Worm (Caenorhabditis elegans) whole organism, late embryonic: Measurements from ENCODE around the gene Y49F6A.5.

Source experiments
- K02D7.2 ChIP-seq: sonication (generic microtip); optimal IDR thresholded peaks from 2 replicates; lab custom pipeline; 2017; ENCODE audit warnings: mild to moderate bottlenecking, missing genetic modification characterization, missing compliant biosample characterization
- hlh-6 ChIP-seq: sonication (generic microtip); optimal IDR thresholded peaks from 2 replicates; lab custom pipeline; 2016; ENCODE audit warnings: missing genotype, missing genetic modification characterization, missing compliant biosample characterization
- nfya-1 ChIP-seq: sonication (generic microtip); optimal IDR thresholded peaks from 2 replicates; lab custom pipeline; 2017; ENCODE audit warnings: missing genetic modification characterization, mild to moderate bottlenecking, missing compliant biosample characterization, antibody characterized with exemption, moderate library complexity
- nhr-11 ChIP-seq: fragments of 150-350 bp; optimal IDR thresholded peaks from 2 replicates; lab custom pipeline; 2014; ENCODE audit warnings: missing biosample characterization, missing genetic modification characterization
- pqm-1 ChIP-seq: sonication (generic microtip); optimal IDR thresholded peaks from 2 replicates; lab custom pipeline; 2016; ENCODE audit warnings: missing genetic modification characterization, missing compliant biosample characterization
- sox-4 ChIP-seq: sonication (generic microtip); optimal IDR thresholded peaks from 2 replicates; lab custom pipeline; 2017; ENCODE audit warnings: mild to moderate bottlenecking, missing genetic modification characterization, inconsistent platforms, missing compliant biosample characterization

ce11 chrII:3579767-3580166 lies 29.9 kb downstream of the Y49F6A.5 start, which contains the start of gene clec-134:
- TF ChIP-seq pqm-1 (tag; lab: Kevin White, UChicago) (no peak), nhr-11 (tag; lab: Kevin White, UChicago) (no peak), nfya-1 (tag; lab: Kevin White, UChicago) (no peak), K02D7.2 (tag; lab: Kevin White, UChicago) (no peak), sox-4 (no peak), hlh-6 (tag; lab: Kevin White, UChicago) (no peak)
